Worm (Caenorhabditis elegans) whole organism, L1 larva: ENCODE measurements around the gene F53F8.5.

Experiments used
- C16A3.4 ChIP-seq: fragments of 150-350 bp; optimal IDR thresholded peaks from 2 replicates; lab custom pipeline; 2014; ENCODE audit warnings: missing biosample characterization, missing genetic modification characterization
- Y116A8C.19 ChIP-seq: sonication (generic microtip); optimal IDR thresholded peaks from 2 replicates; lab custom pipeline; 2016; ENCODE audit warnings: missing compliant biosample characterization, missing genetic modification characterization, borderline replicate concordance
- aha-1 ChIP-seq: fragments of 150-350 bp; optimal IDR thresholded peaks from 2 replicates; lab custom pipeline; 2014; ENCODE audit warnings: missing biosample characterization, missing genetic modification characterization
- blmp-1 ChIP-seq: fragments of 150-350 bp; optimal IDR thresholded peaks from 2 replicates; lab custom pipeline; 2014; ENCODE audit warnings: missing biosample characterization, missing genetic modification characterization
- ceh-8 ChIP-seq: fragments of 200-800 bp; sonication (Bioruptor generic); optimal IDR thresholded peaks from 2 replicates; lab custom pipeline; 2018; ENCODE audit warnings: mild to moderate bottlenecking, missing genetic modification characterization, moderate library complexity, missing compliant biosample characterization
- dpl-1 ChIP-seq, 3 experiments: fragments of 150-350 bp in 2 of 3; sonication (generic microtip) in 1 of 3; optimal IDR thresholded peaks; 2 replicates each; lab custom pipeline; 2014 to 2017; ENCODE audit warnings: missing biosample characterization in 3 of 3, missing genetic modification characterization in 3 of 3, missing genetic modification reagents in 3 of 3
- efl-1 ChIP-seq, 4 experiments: fragments of 150-350 bp; optimal IDR thresholded peaks in 3 of 4; peaks in 1 of 4; 1 replicate in 1 of 4; 2 replicates in 3 of 4; lab custom pipeline; 2014; ENCODE audit warnings: missing biosample characterization in 2 of 4, missing genetic modification characterization in 2 of 4, missing genetic modification reagents in 2 of 4
- elt-2 ChIP-seq: sonication (generic microtip); optimal IDR thresholded peaks from 2 replicates; lab custom pipeline; 2016; ENCODE audit warnings: missing genetic modification characterization, mild to moderate bottlenecking, inconsistent platforms, missing compliant biosample characterization, missing genetic modification reagents
- elt-3 ChIP-seq, 6 experiments: fragments of 150-350 bp in 1 of 6; sonication (generic microtip); optimal IDR thresholded peaks; 2 replicates each; lab custom pipeline; 2017 to 2018; ENCODE audit warnings: missing biosample characterization in 6 of 6, missing genetic modification characterization in 6 of 6, inconsistent platforms in 1 of 6
- hlh-17 ChIP-seq: fragments of 200-800 bp; sonication (Bioruptor generic); optimal IDR thresholded peaks from 2 replicates; lab custom pipeline; 2018; ENCODE audit warnings: missing genetic modification characterization, mild to moderate bottlenecking, missing compliant biosample characterization, moderate library complexity, borderline replicate concordance
- isw-1 ChIP-seq: fragments of 200-800 bp; sonication (Bioruptor generic); IDR thresholded peaks from 2 replicates; pipeline ENCODE4 v1.3.6; 2022; ENCODE audit warnings: missing genetic modification characterization, missing compliant biosample characterization
- lin-14 ChIP-seq: fragments of 200-800 bp; sonication (Bioruptor generic); optimal IDR thresholded peaks from 2 replicates; lab custom pipeline; 2018; ENCODE audit warnings: mild to moderate bottlenecking, missing genetic modification characterization, moderate library complexity, missing compliant biosample characterization
- lin-15B ChIP-seq: fragments of 150-350 bp; sonication (generic microtip); optimal IDR thresholded peaks from 3 replicates; lab custom pipeline; 2014; ENCODE audit warnings: missing biosample characterization, missing genetic modification characterization
- lin-35 ChIP-seq, 2 experiments: fragments of 150-350 bp; optimal IDR thresholded peaks; 2 replicates each; lab custom pipeline; 2014; ENCODE audit warnings: missing biosample characterization in 2 of 2, missing genetic modification characterization in 2 of 2, missing genetic modification reagents in 2 of 2
- lin-39 ChIP-seq: fragments of 150-350 bp; optimal IDR thresholded peaks from 2 replicates; lab custom pipeline; 2014; ENCODE audit warnings: missing biosample characterization, missing genetic modification reagents, missing genetic modification characterization
- lir-3 ChIP-seq: sonication (generic microtip); optimal IDR thresholded peaks from 2 replicates; lab custom pipeline; 2016; ENCODE audit warnings: mild to moderate bottlenecking, missing genetic modification characterization, moderate library complexity, missing compliant biosample characterization; ENCODE audit not compliant: poor library complexity
- mef-2 ChIP-seq: fragments of 150-350 bp; optimal IDR thresholded peaks from 2 replicates; lab custom pipeline; 2014; ENCODE audit warnings: missing biosample characterization, missing genetic modification characterization
- mep-1 ChIP-seq: fragments of 150-350 bp; optimal IDR thresholded peaks from 2 replicates; lab custom pipeline; 2014; ENCODE audit warnings: missing biosample characterization, missing genetic modification characterization
- nhr-12 ChIP-seq: sonication (generic microtip); optimal IDR thresholded peaks from 2 replicates; lab custom pipeline; 2017; ENCODE audit warnings: missing biosample characterization, missing genetic modification characterization
- nhr-237 ChIP-seq: fragments of 150-350 bp; optimal IDR thresholded peaks from 2 replicates; lab custom pipeline; 2014; ENCODE audit warnings: missing biosample characterization, missing genetic modification characterization
- nhr-28 ChIP-seq: fragments of 150-350 bp; optimal IDR thresholded peaks from 2 replicates; lab custom pipeline; 2014; ENCODE audit warnings: missing biosample characterization, missing genetic modification characterization
- nhr-76 ChIP-seq: sonication (generic microtip); optimal IDR thresholded peaks from 2 replicates; lab custom pipeline; 2017; ENCODE audit warnings: missing biosample characterization, missing genetic modification characterization
- nhr-77 ChIP-seq: fragments of 150-350 bp; optimal IDR thresholded peaks from 2 replicates; lab custom pipeline; 2014; ENCODE audit warnings: missing biosample characterization, missing genetic modification characterization
- snu-23 ChIP-seq: sonication (generic microtip); optimal IDR thresholded peaks from 2 replicates; lab custom pipeline; 2016; ENCODE audit warnings: missing genetic modification characterization, missing compliant biosample characterization
- unc-86 ChIP-seq: sonication (generic microtip); optimal IDR thresholded peaks from 2 replicates; lab custom pipeline; 2016; ENCODE audit warnings: missing genetic modification characterization, missing compliant biosample characterization
- ztf-4 ChIP-seq: fragments of 150-350 bp; optimal IDR thresholded peaks from 2 replicates; lab custom pipeline; 2014; ENCODE audit warnings: missing biosample characterization, missing genetic modification characterization

The F53F8.5 gene

ce11 chrV:20670625-20671024 is 33.2 kb downstream of the F53F8.5 start:
- no peak for TF ChIP-seq lir-3 (tag; lab: Kevin White, UChicago)
- TF ChIP-seq efl-1 (optimal IDR thresholded peaks at IDR 0.05; lab: Kevin White, UChicago) = no peak
- peak in 1 of 2 experiments; percentile 73 for TF ChIP-seq efl-1 (GFP tag; optimal IDR thresholded peaks at IDR 0.05 in 1 of 2; lab: Kevin White, UChicago)

ce11 chrV:20666905-20667304 is 36.9 kb downstream of the F53F8.5 start, which contains the start of gene mlt-11:
TSS of gene mlt-11 (plus strand) at chrV:20667205.
- TF ChIP-seq Y116A8C.19 (tag; lab: Kevin White, UChicago) (no peak), lin-14 (GFP tag; lab: Kevin White, UChicago) (no peak), blmp-1 (tag; lab: Kevin White, UChicago) (peak; percentile 76)

ce11 chrV:20664930-20665329 is 38.9 kb downstream of the F53F8.5 start:
- TF ChIP-seq C16A3.4 (tag; lab: Kevin White, UChicago) = no peak
- TF ChIP-seq blmp-1 (tag; lab: Kevin White, UChicago) = peak; percentile 99
- no peak for TF ChIP-seq nhr-237

- TF ChIP-seq blmp-1 (tag; lab: Kevin White, UChicago) = peak; percentile 74
- no peak for TF ChIP-seq ztf-4 (tag; lab: Kevin White, UChicago)
These were observed 40.1 kb downstream of the F53F8.5 start for ce11 chrV:20663736-20664135.

- TF ChIP-seq blmp-1 (tag; lab: Kevin White, UChicago) (peak; percentile 90), snu-23 (GFP tag; lab: Kevin White, UChicago) (no peak), nhr-76 (no peak), elt-2 (tag; lab: Kevin White, UChicago) (no peak)
- TF ChIP-seq, all 84 proteins: peak for 1
These were observed 41.4 kb downstream of the F53F8.5 start for ce11 chrV:20662474-20662873.

- TF ChIP-seq lin-35 (GFP tag; optimal IDR thresholded peaks at IDR 0.05; lab: Kevin White, UChicago) (peak in 1 of 2 experiments; percentile 13), nhr-12 (tag; lab: Kevin White, UChicago) (no peak), elt-3 (tag; optimal IDR thresholded peaks at IDR 0.05; lab: Kevin White, UChicago) (peak in 1 of 6 experiments; percentile 47)
These were observed 43.8 kb downstream of the F53F8.5 start, which contains the start of gene W01F3.2 for ce11 chrV:20660025-20660424. TSS of gene W01F3.2 (plus strand) at chrV:20660325.

- TF ChIP-seq hlh-17 (GFP tag; lab: Kevin White, UChicago) (no peak), lin-15B (tag; lab: Kevin White, UChicago) (no peak), mef-2 (tag; lab: Kevin White, UChicago) (no peak), aha-1 (tag; lab: Kevin White, UChicago) (no peak), lin-39 (no peak), blmp-1 (tag; lab: Kevin White, UChicago) (no peak), nhr-28 (no peak), ceh-8 (GFP tag; lab: Kevin White, UChicago) (no peak), lir-3 (tag; lab: Kevin White, UChicago) (no peak), efl-1 (optimal IDR thresholded peaks at IDR 0.05; lab: Kevin White, UChicago) (no peak), efl-1 (GFP tag; optimal IDR thresholded peaks at IDR 0.05 in 1 of 2; lab: Kevin White, UChicago) (no peak), isw-1 (GFP tag; lab: Robert Waterston, UW) (no peak), mep-1 (tag; lab: Kevin White, UChicago) (no peak), nhr-77 (tag; lab: Kevin White, UChicago) (no peak), lin-14 (GFP tag; lab: Kevin White, UChicago) (no peak), dpl-1 (GFP tag; optimal IDR thresholded peaks at IDR 0.05; lab: Kevin White, UChicago) (no peak), unc-86 (tag; lab: Kevin White, UChicago) (no peak)
These were observed 47.2 kb downstream of the F53F8.5 start for ce11 chrV:20656626-20657025.
